Worm (Caenorhabditis elegans) whole organism, midembryonic: ENCODE data around the gene grl-13.

Source experiments
- T22C8.4 ChIP-seq: fragments of 200-800 bp; sonication (Bioruptor generic); IDR thresholded peaks from 2 replicates; pipeline ENCODE4 v1.3.6; 2022; ENCODE audit warnings: missing genetic modification characterization, missing compliant biosample characterization
- cog-1 ChIP-seq: sonication (generic microtip); optimal IDR thresholded peaks from 2 replicates; lab custom pipeline; 2016; ENCODE audit warnings: missing genetic modification characterization, missing compliant biosample characterization
- flt-1 ChIP-seq: fragments of 200-800 bp; sonication (Bioruptor generic); IDR thresholded peaks from 2 replicates; pipeline ENCODE4 v1.3.6; 2022; ENCODE audit warnings: missing genetic modification characterization, missing compliant biosample characterization
- klf-2 ChIP-seq: fragments of 200-800 bp; sonication (Bioruptor generic); conservative IDR thresholded peaks from 2 replicates; pipeline ENCODE4 v1.3.6; 2022; ENCODE audit warnings: missing genetic modification reagents, missing genetic modification characterization, missing compliant biosample characterization
- med-1 ChIP-seq: sonication (generic microtip); optimal IDR thresholded peaks from 2 replicates; lab custom pipeline; 2017; ENCODE audit warnings: missing genetic modification characterization, mild to moderate bottlenecking, missing compliant biosample characterization, antibody characterized with exemption, missing genetic modification reagents; ENCODE audit not compliant: insufficient read depth
- ref-1 ChIP-seq: fragments of 200-800 bp; sonication (Bioruptor generic); conservative IDR thresholded peaks from 2 replicates; pipeline ENCODE4 v1.3.6; 2022; ENCODE audit warnings: missing genetic modification reagents, missing genetic modification characterization, missing compliant biosample characterization
- tab-1 ChIP-seq: fragments of 200-800 bp; sonication (Bioruptor generic); IDR thresholded peaks from 2 replicates; pipeline ENCODE4 v1.3.6; 2022; ENCODE audit warnings: missing genetic modification characterization, missing compliant biosample characterization
- ztf-23 ChIP-seq: fragments of 200-800 bp; sonication (Bioruptor generic); IDR thresholded peaks from 2 replicates; pipeline ENCODE4 v1.3.6; 2022; ENCODE audit warnings: missing genetic modification reagents, missing genetic modification characterization, missing compliant biosample characterization
- ztf-29 ChIP-seq: fragments of 200-800 bp; sonication (Bioruptor generic); IDR thresholded peaks from 2 replicates; pipeline ENCODE4 v1.3.6; 2022; ENCODE audit warnings: missing genetic modification reagents, missing genetic modification characterization, missing compliant biosample characterization

The grl-13 gene

DNA sequence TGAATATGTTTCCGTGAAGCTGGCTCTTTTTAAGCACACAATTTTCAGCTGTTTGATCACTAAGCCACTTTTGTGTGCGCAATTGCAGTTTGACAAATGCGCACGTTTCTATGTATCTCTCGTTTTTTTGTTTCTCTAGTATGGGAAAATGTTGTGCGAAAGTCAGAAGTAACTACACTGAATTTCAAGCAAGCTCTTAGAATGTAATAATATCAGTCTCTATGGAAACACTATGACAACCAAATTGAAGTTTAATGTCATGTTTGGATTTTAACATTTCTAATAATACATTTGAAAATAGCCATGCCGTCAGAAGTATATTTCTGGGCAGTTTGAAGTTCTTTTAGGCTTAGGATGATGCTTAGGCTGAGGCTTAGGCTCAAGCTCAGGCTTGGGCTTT is 44.5 kb downstream of the grl-13 start, which contains the start of gene ZC132.9:
Gene ZC132.9 (minus strand): TSS at position 101 of the 400 bp plus-strand sequence.
- TF ChIP-seq klf-2 (GFP tag; lab: Robert Waterston, UW) (no peak), ztf-23 (GFP tag; lab: Robert Waterston, UW) (no peak), tab-1 (GFP tag; lab: Robert Waterston, UW) (no peak), T22C8.4 (no peak), cog-1 (tag; lab: Kevin White, UChicago) (no peak), ref-1 (GFP tag; lab: Robert Waterston, UW) (no peak), med-1 (GFP tag; lab: Kevin White, UChicago) (no peak), flt-1 (no peak), ztf-29 (GFP tag; lab: Robert Waterston, UW) (no peak)

- TF ChIP-seq tab-1 (GFP tag; lab: Robert Waterston, UW) (no peak), T22C8.4 (no peak), ref-1 (GFP tag; lab: Robert Waterston, UW) (no peak), cog-1 (tag; lab: Kevin White, UChicago) (no peak), flt-1 (no peak), klf-2 (GFP tag; lab: Robert Waterston, UW) (no peak), med-1 (GFP tag; lab: Kevin White, UChicago) (no peak), ztf-29 (GFP tag; lab: Robert Waterston, UW) (no peak), ztf-23 (GFP tag; lab: Robert Waterston, UW) (no peak)
Measured at ce11 chrV:4315057-4315456, 49.4 kb downstream of the grl-13 start, which contains the start of gene srh-192. TSS of gene srh-192 (minus strand) at chrV:4315157.
